Fruit fly (Drosophila melanogaster): Measurements from ENCODE around the gene CG7168.

CG7168 gene

dm6 chr3R:18196991-18197801 lies 28.7 kb downstream of the CG7168 start (continued):
- TF ChIP-seq CG10431 (GFP tag; optimal IDR thresholded peaks at IDR 0.05) (no peak), Atf3 (GFP tag; optimal IDR thresholded peaks at IDR 0.05) (peak; percentile 5), CG7839 (tag; optimal IDR thresholded peaks at IDR 0.05) (peak; percentile 61), CG12155 (GFP tag; optimal IDR thresholded peaks at IDR 0.05) (peak; percentile 41), CG6765 (GFP tag; optimal IDR thresholded peaks at IDR 0.05) (peak; percentile 35), CG14441 (GFP tag; IDR thresholded peaks at IDR 0.05) (no peak), H2.0 (GFP tag; IDR thresholded peaks at IDR 0.05) (no peak), bsh (GFP tag; optimal IDR thresholded peaks at IDR 0.05) (peak; percentile 67 to 93), slp2 (GFP tag; optimal IDR thresholded peaks at IDR 0.05) (peak; percentile 50), CG9817 (tag; optimal IDR thresholded peaks at IDR 0.05) (peak; percentile 50), jing (GFP tag; optimal IDR thresholded peaks at IDR 0.05) (no peak), crc (GFP tag; optimal IDR thresholded peaks at IDR 0.05) (no peak), CG4707 (GFP tag; optimal IDR thresholded peaks at IDR 0.05) (no peak), eve (GFP tag; optimal IDR thresholded peaks at IDR 0.05) (no peak), Drgx (GFP tag; IDR thresholded peaks at IDR 0.05) (no peak), esg (GFP tag; conservative IDR thresholded peaks at IDR 0.05) (no peak), aop (GFP tag; IDR thresholded peaks at IDR 0.05) (no peak), oc (tag; optimal IDR thresholded peaks at IDR 0.05) (peak; percentile 58), CG14710 (tag; optimal IDR thresholded peaks at IDR 0.05) (peak; percentile 50), slou (GFP tag; optimal IDR thresholded peaks at IDR 0.05) (no peak), CG7928 (GFP tag; optimal IDR thresholded peaks at IDR 0.05) (peak; percentile 2), CG3163 (GFP tag; optimal IDR thresholded peaks at IDR 0.05) (peak; percentile 30), ranshi (GFP tag; IDR thresholded peaks at IDR 0.05) (no peak), gce (GFP tag; IDR thresholded peaks at IDR 0.05) (no peak), CG17361 (GFP tag; IDR thresholded peaks at IDR 0.05) (no peak), CG15514 (GFP tag; optimal IDR thresholded peaks at IDR 0.05) (no peak), CG18476 (GFP tag; optimal IDR thresholded peaks at IDR 0.05) (peak; percentile 35), az2 (GFP tag; optimal IDR thresholded peaks at IDR 0.05) (peak; percentile 57), CG15601 (tag; optimal IDR thresholded peaks at IDR 0.05) (peak; percentile 55), YL-1 (GFP tag; optimal IDR thresholded peaks at IDR 0.05) (peak; percentile 31), CG4854 (GFP tag; optimal IDR thresholded peaks at IDR 0.05) (no peak), CG14860 (GFP tag; IDR thresholded peaks at IDR 0.05; ENCODE audit: partially characterized antibody) (no peak), CG12769 (tag; optimal IDR thresholded peaks at IDR 0.05) (peak; percentile 62), Aef1 (GFP tag; IDR thresholded peaks at IDR 0.05) (no peak), sqz (GFP tag; optimal IDR thresholded peaks at IDR 0.05) (peak; percentile 98), CG2678 (tag; optimal IDR thresholded peaks at IDR 0.05) (peak; percentile 80), Eip74EF (GFP tag; optimal IDR thresholded peaks at IDR 0.05) (no peak), CrebB (tag; optimal IDR thresholded peaks at IDR 0.05) (peak; percentile 59), CG32767 (GFP tag; IDR thresholded peaks at IDR 0.05) (no peak), CG9797 (GFP tag; optimal IDR thresholded peaks at IDR 0.05) (no peak), Vsx1 (GFP tag; optimal IDR thresholded peaks at IDR 0.05) (no peak), CG31224 (GFP tag; IDR thresholded peaks at IDR 0.05) (no peak), CG13624 (GFP tag; optimal IDR thresholded peaks at IDR 0.05) (no peak), CG7786 (GFP tag; optimal IDR thresholded peaks at IDR 0.05) (peak; percentile 26), dmrt11E (tag; optimal IDR thresholded peaks at IDR 0.05) (peak; percentile 57), HmgD (GFP tag; optimal IDR thresholded peaks at IDR 0.05) (no peak), Awh (GFP tag; IDR thresholded peaks at IDR 0.05) (no peak), CG10565 (GFP tag; optimal IDR thresholded peaks at IDR 0.05) (no peak), fd3F (GFP tag; optimal IDR thresholded peaks at IDR 0.05) (peak; percentile 22)

All from whole organism, embryonic.